Fruit fly (Drosophila melanogaster) whole organism, embryonic: ENCODE data around the gene CG7702.

Experiments used
- Dfd ChIP-seq, 2 experiments: fragments of >200 bp; optimal IDR thresholded peaks; 2 replicates each; lab custom pipeline; 2017; ENCODE audit warnings: missing biosample characterization in 2 of 2, missing genetic modification characterization in 2 of 2
- dmrt11E ChIP-seq: fragments of 200-800 bp; sonication (Bioruptor generic); optimal IDR thresholded peaks from 3 replicates; lab custom pipeline; 2018; ENCODE audit warnings: missing biosample characterization, mild to moderate bottlenecking, missing genetic modification characterization, moderate library complexity
- hb ChIP-seq: fragments of 200-800 bp; sonication (Bioruptor generic); IDR thresholded peaks from 3 replicates; pipeline ENCODE4 v1.3.6; 2022; ENCODE audit warnings: missing biosample characterization, missing genetic modification characterization; ENCODE audit not compliant: partially characterized antibody
- onecut ChIP-seq: fragments of 200-800 bp; sonication (Bioruptor generic); IDR thresholded peaks from 2 replicates; pipeline ENCODE4 v1.3.6; 2022; ENCODE audit warnings: missing biosample characterization, missing genetic modification characterization

DNA sequence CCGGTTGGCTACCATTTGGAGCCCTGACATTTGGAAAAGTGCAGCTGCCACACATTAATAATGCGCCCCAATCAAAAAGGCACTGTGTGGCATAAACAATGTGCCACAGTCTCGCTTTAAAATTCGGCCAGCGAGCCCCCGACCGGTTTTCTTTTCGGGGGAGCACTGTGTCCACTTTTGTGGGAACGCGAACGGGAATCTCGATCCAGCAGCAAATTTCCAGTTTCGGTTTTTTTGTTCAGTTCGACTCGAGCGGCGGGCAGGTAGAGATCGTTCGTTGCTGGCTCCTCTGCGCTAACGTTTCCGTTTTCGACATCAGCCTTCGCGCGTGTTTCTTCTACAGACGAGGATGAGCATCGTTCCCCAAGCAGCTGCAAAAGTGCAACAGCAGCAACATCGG, at the start of gene CG7702:
- no peak for TF ChIP-seq onecut (GFP tag; lab: Robert Waterston, UW)
- no peak for TF ChIP-seq dmrt11E
- no peak for TF ChIP-seq Dfd (GFP tag; optimal IDR thresholded peaks at IDR 0.05; lab: Kevin White, UChicago)
- no peak for TF ChIP-seq hb (GFP tag; lab: Robert Waterston, UW)
